Fruit fly (Drosophila melanogaster): Measurements from ENCODE around the gene CG8202.

Gene CG8202

DNA sequence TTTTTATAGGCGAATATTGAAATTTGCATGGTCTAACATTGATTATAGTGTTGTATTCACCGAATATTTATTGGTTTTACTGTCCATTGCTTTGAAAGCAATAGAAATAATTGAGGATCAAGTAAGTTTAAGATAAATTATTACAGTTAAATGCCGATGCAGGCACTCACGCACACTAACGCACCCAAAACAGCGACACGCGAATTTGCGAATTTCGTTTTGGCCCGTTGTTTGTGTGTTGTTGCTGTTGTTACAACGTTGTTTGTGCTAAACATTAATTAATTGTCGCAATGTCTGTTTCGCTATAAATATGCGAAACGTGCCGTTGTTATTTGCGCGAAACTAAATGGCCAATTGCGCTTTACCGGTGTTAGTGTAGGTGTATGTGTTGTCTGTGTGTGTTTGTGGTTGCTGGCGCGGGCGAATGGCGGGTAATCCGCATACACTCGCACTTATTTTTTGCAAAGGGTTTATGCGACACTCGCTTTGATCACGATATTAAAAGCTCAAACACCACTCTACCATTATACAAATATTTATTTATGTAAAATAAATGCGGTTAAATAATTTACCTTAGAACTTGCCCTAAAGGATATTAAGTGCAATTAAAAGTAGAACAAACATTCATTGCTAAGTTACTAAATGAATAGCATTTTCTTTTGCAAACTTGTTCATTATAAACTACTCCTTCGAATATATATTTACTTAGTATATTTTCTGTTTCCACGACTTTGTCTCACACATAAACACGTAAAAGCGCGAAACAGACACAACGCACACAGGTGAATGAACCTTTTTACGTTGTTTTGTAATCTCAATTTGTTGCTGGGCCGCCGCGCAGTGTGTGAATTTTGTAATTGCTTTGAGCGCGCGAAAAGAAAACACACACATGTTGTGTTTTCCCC, 16.2 kb downstream of the CG8202 start (continued):
- TF ChIP-seq CG13894 (tag; optimal IDR thresholded peaks at IDR 0.05) (no peak), Taf1 (GFP tag; IDR thresholded peaks at IDR 0.05) (no peak), CG6813 (GFP tag; optimal IDR thresholded peaks at IDR 0.05) (no peak), kah (GFP tag; optimal IDR thresholded peaks at IDR 0.05) (no peak), fru (optimal IDR thresholded peaks at IDR 0.05) (no peak), dpn (GFP tag; optimal IDR thresholded peaks at IDR 0.05) (no peak), jumu (GFP tag; optimal IDR thresholded peaks at IDR 0.05) (no peak), CG9727 (GFP tag; optimal IDR thresholded peaks at IDR 0.05) (peak; percentile 33), ind (GFP tag; optimal IDR thresholded peaks at IDR 0.05) (no peak), CG15479 (GFP tag; optimal IDR thresholded peaks at IDR 0.05) (peak; percentile 53), hth (optimal IDR thresholded peaks at IDR 0.05) (no peak), CG11696 (GFP tag; IDR thresholded peaks at IDR 0.05) (no peak), lov (optimal IDR thresholded peaks at IDR 0.05) (no peak), lov (GFP tag; IDR thresholded peaks at IDR 0.05) (no peak), CG10654 (GFP tag; optimal IDR thresholded peaks at IDR 0.05) (no peak), CG12769 (tag; optimal IDR thresholded peaks at IDR 0.05) (no peak), Ets65A (GFP tag) (no peak), peb (GFP tag; IDR thresholded peaks at IDR 0.05) (no peak), zf30C (GFP tag; optimal IDR thresholded peaks at IDR 0.05) (no peak), Rx (GFP tag; IDR thresholded peaks at IDR 0.05) (no peak), esg (GFP tag; conservative IDR thresholded peaks at IDR 0.05) (no peak), ato (GFP tag; IDR thresholded peaks at IDR 0.05; ENCODE audit: partially characterized antibody) (no peak), Gug (GFP tag; IDR thresholded peaks at IDR 0.05) (no peak), ewg (GFP tag; optimal IDR thresholded peaks at IDR 0.05) (no peak), sens (GFP tag) (no peak), CG10147 (GFP tag; optimal IDR thresholded peaks at IDR 0.05) (no peak), CG10274 (GFP tag; optimal IDR thresholded peaks at IDR 0.05) (no peak), tin (GFP tag; optimal IDR thresholded peaks at IDR 0.05) (no peak), rib (GFP tag; IDR thresholded peaks at IDR 0.05) (peak; percentile 38; the same call in 1 of the 2 replicates), grn (GFP tag; optimal IDR thresholded peaks at IDR 0.05) (no peak), Fer3 (tag; optimal IDR thresholded peaks at IDR 0.05) (peak; percentile 21), CG7357 (GFP tag; IDR thresholded peaks at IDR 0.05) (no peak), CG4820 (GFP tag; optimal IDR thresholded peaks at IDR 0.05) (no peak), CG8944 (GFP tag; optimal IDR thresholded peaks at IDR 0.05) (no peak), BtbVII (GFP tag; optimal IDR thresholded peaks at IDR 0.05) (no peak), CG10979 (tag; optimal IDR thresholded peaks at IDR 0.05) (no peak), ase (GFP tag; IDR thresholded peaks at IDR 0.05) (no peak), croc (GFP tag; conservative IDR thresholded peaks at IDR 0.05) (no peak), hkb (optimal IDR thresholded peaks at IDR 0.05) (no peak), hkb (GFP tag; IDR thresholded peaks at IDR 0.05) (no peak), ab (GFP tag; optimal IDR thresholded peaks at IDR 0.05) (no peak), CG12744 (GFP tag; optimal IDR thresholded peaks at IDR 0.05) (no peak), CG7786 (GFP tag; optimal IDR thresholded peaks at IDR 0.05) (no peak), CG16863 (GFP tag; optimal IDR thresholded peaks at IDR 0.05) (no peak), prd (optimal IDR thresholded peaks at IDR 0.05) (no peak), prd (GFP tag; IDR thresholded peaks at IDR 0.05) (no peak), CG10209 (GFP tag; optimal IDR thresholded peaks at IDR 0.05) (no peak), row (GFP tag; IDR thresholded peaks at IDR 0.05) (no peak), CG17802 (tag; optimal IDR thresholded peaks at IDR 0.05) (no peak), Dfd (GFP tag; optimal IDR thresholded peaks at IDR 0.05) (no peak), pzg (GFP tag; optimal IDR thresholded peaks at IDR 0.05) (no peak), en (GFP tag; optimal IDR thresholded peaks at IDR 0.05) (no peak)

Data from whole organism, embryonic.